Worm (Caenorhabditis elegans) whole organism, mixed stage, embryonic: Measurements from ENCODE around the gene F20B10.3.
A peak's percentile ranks its signal among the peaks of the same experiment; 100 is the strongest.

ENCODE experiments used
- bed-3 ChIP-seq: fragments of 200-800 bp; sonication (Bioruptor generic); optimal IDR thresholded peaks from 3 replicates; lab custom pipeline; 2018; ENCODE audit warnings: mild to moderate bottlenecking, missing genetic modification characterization, moderate library complexity, missing compliant biosample characterization
- ceh-43 ChIP-seq: fragments of 200-800 bp; sonication (Bioruptor generic); optimal IDR thresholded peaks from 2 replicates; lab custom pipeline; 2018; ENCODE audit warnings: mild to moderate bottlenecking, missing genetic modification characterization, moderate library complexity, missing compliant biosample characterization
- ces-1 ChIP-seq: fragments of 150-350 bp; optimal IDR thresholded peaks from 2 replicates; lab custom pipeline; 2014; ENCODE audit warnings: missing biosample characterization, missing genetic modification reagents, missing genetic modification characterization
- lsy-2 ChIP-seq: fragments of 150-350 bp; optimal IDR thresholded peaks from 2 replicates; lab custom pipeline; 2014; ENCODE audit warnings: missing biosample characterization, missing genetic modification characterization
- mab-5 ChIP-seq: fragments of 150-350 bp; optimal IDR thresholded peaks from 2 replicates; lab custom pipeline; 2014; ENCODE audit warnings: missing biosample characterization, missing genetic modification characterization
- mep-1 ChIP-seq: fragments of 150-350 bp; optimal IDR thresholded peaks from 2 replicates; lab custom pipeline; 2017; ENCODE audit warnings: missing biosample characterization, missing genetic modification reagents, missing genetic modification characterization, inconsistent platforms
- nhr-237 ChIP-seq: fragments of 150-350 bp; optimal IDR thresholded peaks from 2 replicates; lab custom pipeline; 2014; ENCODE audit warnings: missing biosample characterization, missing genetic modification characterization
- nhr-28 ChIP-seq: fragments of 150-350 bp; optimal IDR thresholded peaks from 2 replicates; lab custom pipeline; 2014; ENCODE audit warnings: missing biosample characterization, missing genetic modification characterization
- pha-4 ChIP-seq: fragments of 150-350 bp; optimal IDR thresholded peaks from 2 replicates; lab custom pipeline; 2018; ENCODE audit warnings: missing biosample characterization, missing genetic modification reagents, missing genetic modification characterization
- snpc-4 ChIP-seq: fragments of 150-350 bp; optimal IDR thresholded peaks from 2 replicates; lab custom pipeline; 2014; ENCODE audit warnings: missing biosample characterization, missing genetic modification characterization
- tbx-8 ChIP-seq: fragments of 200-800 bp; sonication (Bioruptor generic); optimal IDR thresholded peaks from 2 replicates; lab custom pipeline; 2018; ENCODE audit warnings: mild to moderate bottlenecking, missing genetic modification characterization, moderate library complexity, missing compliant biosample characterization
- unc-39 ChIP-seq: fragments of 150-350 bp; optimal IDR thresholded peaks from 2 replicates; lab custom pipeline; 2014; ENCODE audit warnings: missing biosample characterization, missing genetic modification characterization
- unc-62 ChIP-seq: fragments of 150-350 bp; optimal IDR thresholded peaks from 2 replicates; lab custom pipeline; 2014; ENCODE audit warnings: missing biosample characterization, missing genetic modification reagents, missing genetic modification characterization
- zip-8 ChIP-seq: fragments of 150-350 bp; optimal IDR thresholded peaks from 2 replicates; lab custom pipeline; 2014; ENCODE audit warnings: missing biosample characterization, missing genetic modification characterization

ce11 chrIV:12193338-12193737 lies 25.3 kb downstream of the F20B10.3 start:
- TF ChIP-seq ceh-43 (GFP tag; lab: Kevin White, UChicago), result peak; percentile 18
- TF ChIP-seq nhr-28 (tag; lab: Kevin White, UChicago), result no peak
- TF ChIP-seq nhr-237, result no peak
- no peak for TF ChIP-seq snpc-4 (tag; lab: Kevin White, UChicago)
- no peak for TF ChIP-seq pha-4
- no peak for TF ChIP-seq bed-3 (GFP tag; lab: Kevin White, UChicago)
- no peak for TF ChIP-seq unc-62 (GFP tag; lab: Kevin White, UChicago)
- TF ChIP-seq unc-39, result no peak
- TF ChIP-seq zip-8 (tag; lab: Kevin White, UChicago), result peak; percentile 93
- no peak for TF ChIP-seq ces-1 (GFP tag; lab: Kevin White, UChicago)
- TF ChIP-seq tbx-8 (GFP tag; lab: Kevin White, UChicago), result no peak
- no peak for TF ChIP-seq lsy-2 (tag; lab: Kevin White, UChicago)
- TF ChIP-seq mab-5 (tag; lab: Kevin White, UChicago), result no peak
- no peak for TF ChIP-seq mep-1
